Worm (Caenorhabditis elegans) whole organism, early embryonic: ENCODE measurements around the gene srsx-12.
A peak's percentile ranks its signal among the peaks of the same experiment; 100 is the strongest.

Experiments used
- B0310.2 ChIP-seq: sonication (generic microtip); optimal IDR thresholded peaks from 2 replicates; lab custom pipeline; 2016; ENCODE audit warnings: mild to moderate bottlenecking, missing genetic modification characterization, missing compliant biosample characterization
- F13C5.2 ChIP-seq: sonication (generic microtip); optimal IDR thresholded peaks from 2 replicates; lab custom pipeline; 2017; ENCODE audit warnings: mild to moderate bottlenecking, missing genetic modification characterization, inconsistent platforms, missing compliant biosample characterization
- aly-1 ChIP-seq: sonication (generic microtip); optimal IDR thresholded peaks from 2 replicates; lab custom pipeline; 2016; ENCODE audit warnings: missing genetic modification characterization, missing compliant biosample characterization
- ama-1 ChIP-seq: fragments of 150-350 bp; optimal IDR thresholded peaks from 2 replicates; lab custom pipeline; 2014
- ceh-13 ChIP-seq: fragments of 200-800 bp; sonication (Bioruptor generic); optimal IDR thresholded peaks from 2 replicates; lab custom pipeline; 2018; ENCODE audit warnings: mild to moderate bottlenecking, missing genetic modification characterization, missing compliant biosample characterization
- ceh-36 ChIP-seq: sonication (generic microtip); optimal IDR thresholded peaks from 2 replicates; lab custom pipeline; 2016; ENCODE audit warnings: missing genetic modification characterization, inconsistent platforms, missing compliant biosample characterization
- ets-7 ChIP-seq: sonication (generic microtip); optimal IDR thresholded peaks from 2 replicates; lab custom pipeline; 2016; ENCODE audit warnings: missing genotype, missing genetic modification characterization, missing compliant biosample characterization
- flt-1 ChIP-seq: fragments of 200-800 bp; sonication (Bioruptor generic); IDR thresholded peaks from 2 replicates; pipeline ENCODE4 v1.3.6; 2022; ENCODE audit warnings: missing genetic modification characterization, missing compliant biosample characterization
- hmbx-1 ChIP-seq: sonication (generic microtip); optimal IDR thresholded peaks from 2 replicates; lab custom pipeline; 2016; ENCODE audit warnings: mild to moderate bottlenecking, missing genetic modification characterization, missing compliant biosample characterization
- hmg-4 ChIP-seq: fragments of 200-800 bp; sonication (Bioruptor generic); optimal IDR thresholded peaks from 2 replicates; lab custom pipeline; 2018; ENCODE audit warnings: mild to moderate bottlenecking, missing genetic modification characterization, missing compliant biosample characterization
- hnd-1 ChIP-seq: sonication (generic microtip); optimal IDR thresholded peaks from 2 replicates; lab custom pipeline; 2016; ENCODE audit warnings: missing genetic modification characterization, missing compliant biosample characterization
- pes-1 ChIP-seq: fragments of 200-800 bp; sonication (Bioruptor generic); IDR thresholded peaks from 2 replicates; pipeline ENCODE4 v1.3.6; 2022; ENCODE audit warnings: missing genetic modification reagents, missing genetic modification characterization, missing compliant biosample characterization
- scrt-1 ChIP-seq: fragments of 200-800 bp; sonication (Bioruptor generic); IDR thresholded peaks from 2 replicates; pipeline ENCODE4 v1.3.6; 2022; ENCODE audit warnings: missing genetic modification characterization, missing compliant biosample characterization
- sea-1 ChIP-seq: fragments of 200-800 bp; sonication (Bioruptor generic); conservative IDR thresholded peaks from 2 replicates; pipeline ENCODE4 v1.3.6; 2022; ENCODE audit warnings: missing genetic modification characterization, missing compliant biosample characterization
- tbx-11 ChIP-seq: fragments of 200-800 bp; sonication (Bioruptor generic); IDR thresholded peaks from 2 replicates; pipeline ENCODE4 v1.3.6; 2022; ENCODE audit warnings: missing genetic modification characterization, missing compliant biosample characterization
- tbx-37 ChIP-seq: fragments of 200-800 bp; sonication (Bioruptor generic); conservative IDR thresholded peaks from 2 replicates; pipeline ENCODE4 v1.3.6; 2022; ENCODE audit warnings: missing genetic modification reagents, missing genetic modification characterization, missing compliant biosample characterization
- tra-4 ChIP-seq: sonication (generic microtip); optimal IDR thresholded peaks from 2 replicates; lab custom pipeline; 2017; ENCODE audit warnings: missing genetic modification characterization, missing compliant biosample characterization

The srsx-12 gene

DNA sequence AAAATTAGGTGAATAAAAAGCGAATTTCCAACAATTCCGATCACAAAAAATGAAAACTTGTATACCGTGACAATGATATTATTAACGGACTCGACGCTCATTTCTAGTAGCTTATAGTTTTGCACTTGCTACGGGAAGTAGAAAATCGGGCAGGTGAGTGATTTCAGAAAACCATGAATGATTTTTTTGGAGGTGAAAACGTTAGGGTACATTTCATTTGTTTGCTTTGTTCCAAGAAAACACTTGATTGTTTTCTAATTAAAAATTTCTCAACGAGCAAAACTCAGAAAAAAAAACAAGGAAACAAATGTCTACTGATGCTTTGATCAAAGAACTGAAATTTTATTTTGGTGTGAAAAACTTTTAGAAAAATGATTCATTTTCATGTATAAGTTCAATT lies at the start of gene srsx-12:
srsx-12 (minus strand) TSS at position 101 of the 400 bp plus-strand sequence.
- no peak for TF ChIP-seq aly-1
- TF ChIP-seq tra-4 = no peak
- TF ChIP-seq hnd-1 (tag; lab: Kevin White, UChicago) = no peak
- TF ChIP-seq ama-1 = no peak
- no peak for TF ChIP-seq tbx-11 (GFP tag; lab: Robert Waterston, UW)
- no peak for TF ChIP-seq F13C5.2 (tag; lab: Kevin White, UChicago)
- TF ChIP-seq B0310.2 (tag; lab: Kevin White, UChicago) = no peak
- no peak for TF ChIP-seq hmg-4
- TF ChIP-seq ceh-13 (GFP tag; lab: Kevin White, UChicago) = no peak
- no peak for TF ChIP-seq hmbx-1 (tag; lab: Kevin White, UChicago)
- no peak for TF ChIP-seq ceh-36
- no peak for TF ChIP-seq ets-7 (tag; lab: Kevin White, UChicago)

DNA sequence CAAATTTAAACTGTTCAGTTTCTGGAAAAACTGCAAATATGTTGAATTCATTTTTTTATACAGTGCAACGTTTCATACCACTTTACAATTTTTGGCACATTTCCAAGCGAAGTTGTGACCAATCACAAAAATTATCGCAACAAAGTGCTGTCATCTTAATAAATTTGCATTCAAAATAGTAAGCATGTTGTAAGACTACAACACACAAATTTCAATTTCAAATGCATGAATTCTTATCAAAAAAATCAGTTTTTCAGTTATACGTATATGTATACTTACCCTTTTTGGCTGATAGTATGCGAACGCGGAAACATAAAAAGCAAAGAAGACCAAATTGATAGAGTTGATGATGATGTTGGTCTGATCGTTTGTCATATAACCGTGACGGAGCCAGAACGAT lies 49.4 kb upstream of the srsx-12 start:
- TF ChIP-seq flt-1 (GFP tag; lab: Robert Waterston, UW) = no peak
- no peak for TF ChIP-seq ceh-36
- no peak for TF ChIP-seq ceh-13 (GFP tag; lab: Kevin White, UChicago)
- TF ChIP-seq scrt-1 (GFP tag; lab: Robert Waterston, UW) = no peak

DNA sequence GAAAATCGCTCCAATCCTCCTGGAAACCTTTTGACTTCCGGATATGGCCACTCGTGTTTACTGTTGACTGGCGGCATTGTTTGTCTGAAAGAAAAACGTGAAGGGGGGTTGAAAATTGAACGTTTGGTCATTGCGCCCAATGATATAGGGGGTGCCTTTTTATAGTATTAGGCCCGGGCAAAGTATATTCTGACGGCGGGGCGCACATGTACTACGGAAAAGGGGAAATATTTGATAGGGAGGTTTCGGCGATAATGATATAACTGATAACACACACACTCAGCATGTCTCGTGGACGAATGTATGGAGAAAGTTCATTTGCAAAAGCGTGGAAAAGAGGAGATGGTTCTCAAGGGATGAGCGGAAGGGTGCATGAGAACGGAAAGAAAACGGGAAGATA lies 46.9 kb upstream of the srsx-12 start, which contains the start of gene cpt-4:
cpt-4 (minus strand) TSS at position 84 of the 400 bp plus-strand sequence.
- TF ChIP-seq sea-1 (GFP tag; lab: Robert Waterston, UW) = no peak
- no peak for TF ChIP-seq hmg-4
- TF ChIP-seq F13C5.2 (tag; lab: Kevin White, UChicago) = no peak
- TF ChIP-seq ceh-36 = no peak
- TF ChIP-seq aly-1 = no peak
- TF ChIP-seq ceh-13 (GFP tag; lab: Kevin White, UChicago) = no peak
- no peak for TF ChIP-seq ama-1
- no peak for TF ChIP-seq tbx-37 (GFP tag; lab: Robert Waterston, UW)
- no peak for TF ChIP-seq flt-1 (GFP tag; lab: Robert Waterston, UW)
- no peak for TF ChIP-seq hmbx-1 (tag; lab: Kevin White, UChicago)

DNA sequence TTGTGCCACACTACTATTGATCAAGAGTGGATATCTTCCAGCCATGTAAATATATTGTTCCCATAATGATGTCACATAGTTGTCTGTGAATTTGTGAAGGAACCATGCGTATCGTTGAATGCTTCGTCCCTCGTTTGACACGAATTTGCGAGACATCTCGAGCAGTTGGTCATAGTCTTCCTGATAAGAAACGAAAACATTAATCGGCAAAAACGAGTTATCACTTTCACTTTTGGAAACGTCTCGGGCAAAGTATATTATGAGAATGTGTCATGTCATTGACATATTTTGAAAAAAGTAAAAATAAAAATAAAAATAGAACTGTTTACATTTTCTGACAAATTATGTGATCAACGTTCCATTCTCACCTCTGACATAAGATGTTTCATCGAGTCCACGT lies 45.7 kb upstream of the srsx-12 start:
- TF ChIP-seq aly-1 (no peak), ceh-36 (no peak), tbx-11 (GFP tag; lab: Robert Waterston, UW) (no peak), flt-1 (GFP tag; lab: Robert Waterston, UW) (no peak), tbx-37 (GFP tag; lab: Robert Waterston, UW) (no peak), pes-1 (GFP tag; lab: Robert Waterston, UW) (no peak), hnd-1 (tag; lab: Kevin White, UChicago) (no peak), ceh-13 (GFP tag; lab: Kevin White, UChicago) (no peak), scrt-1 (GFP tag; lab: Robert Waterston, UW) (no peak), ama-1 (no peak), sea-1 (GFP tag; lab: Robert Waterston, UW) (no peak), B0310.2 (tag; lab: Kevin White, UChicago) (no peak), hmbx-1 (tag; lab: Kevin White, UChicago) (no peak), ets-7 (tag; lab: Kevin White, UChicago) (no peak), hmg-4 (no peak), tra-4 (no peak), F13C5.2 (tag; lab: Kevin White, UChicago) (no peak)

DNA sequence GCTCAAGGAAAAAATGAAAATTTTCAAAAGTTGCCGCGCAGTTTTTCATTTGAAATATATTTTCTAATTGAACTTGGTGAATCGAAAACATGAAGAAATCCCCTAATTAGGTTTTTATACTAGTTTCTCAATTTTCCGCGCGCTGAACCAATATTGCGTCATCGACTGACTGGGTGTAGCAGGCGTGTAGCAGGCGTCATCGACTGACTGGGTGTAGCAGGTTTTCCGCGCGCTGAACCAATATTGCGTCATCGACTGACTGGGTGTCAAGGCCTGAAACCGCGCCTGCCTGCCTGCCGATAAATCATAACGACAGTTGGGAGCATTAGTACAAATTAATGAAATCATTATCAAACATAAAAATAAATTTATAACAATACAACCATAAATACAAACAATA lies 42.6 kb upstream of the srsx-12 start:
- TF ChIP-seq hnd-1 (tag; lab: Kevin White, UChicago) = no peak
- TF ChIP-seq flt-1 (GFP tag; lab: Robert Waterston, UW) = no peak
- peak; percentile 37 for TF ChIP-seq hmg-4
- no peak for TF ChIP-seq sea-1 (GFP tag; lab: Robert Waterston, UW)

DNA sequence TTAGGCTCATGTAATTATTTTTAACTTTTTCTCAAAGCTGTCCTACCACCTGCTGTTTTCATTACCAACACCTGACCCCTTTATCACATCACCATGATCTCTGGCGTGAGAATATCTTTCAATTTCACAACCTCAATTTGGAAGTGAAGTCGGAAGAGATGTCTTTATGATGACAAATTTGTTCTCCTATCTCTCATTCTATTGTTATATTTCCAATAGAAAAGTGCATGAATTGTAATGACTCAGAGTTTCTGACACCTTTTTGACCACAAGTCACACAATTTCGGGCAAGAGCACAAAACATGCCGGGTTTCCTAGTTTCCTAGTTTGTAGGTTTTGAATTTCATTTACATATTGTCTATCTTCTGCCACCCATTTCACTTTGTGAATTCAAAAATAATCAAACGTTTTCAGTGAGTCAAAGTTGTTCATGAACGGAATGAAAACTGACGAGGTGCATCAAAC lies 38.1 kb upstream of the srsx-12 start, which contains the start of gene srr-4:
srr-4 (plus strand) TSS at position 415 of the 465 bp plus-strand sequence.
- TF ChIP-seq B0310.2 (tag; lab: Kevin White, UChicago) = no peak
- TF ChIP-seq pes-1 (GFP tag; lab: Robert Waterston, UW) = no peak
- no peak for TF ChIP-seq tbx-11 (GFP tag; lab: Robert Waterston, UW)
- no peak for TF ChIP-seq F13C5.2 (tag; lab: Kevin White, UChicago)
- TF ChIP-seq hmg-4 = no peak
- no peak for TF ChIP-seq ets-7 (tag; lab: Kevin White, UChicago)
- TF ChIP-seq hnd-1 (tag; lab: Kevin White, UChicago) = no peak
- no peak for TF ChIP-seq ama-1
- no peak for TF ChIP-seq flt-1 (GFP tag; lab: Robert Waterston, UW)
- TF ChIP-seq ceh-13 (GFP tag; lab: Kevin White, UChicago) = no peak
- TF ChIP-seq sea-1 (GFP tag; lab: Robert Waterston, UW) = no peak
- TF ChIP-seq tra-4 = no peak

DNA sequence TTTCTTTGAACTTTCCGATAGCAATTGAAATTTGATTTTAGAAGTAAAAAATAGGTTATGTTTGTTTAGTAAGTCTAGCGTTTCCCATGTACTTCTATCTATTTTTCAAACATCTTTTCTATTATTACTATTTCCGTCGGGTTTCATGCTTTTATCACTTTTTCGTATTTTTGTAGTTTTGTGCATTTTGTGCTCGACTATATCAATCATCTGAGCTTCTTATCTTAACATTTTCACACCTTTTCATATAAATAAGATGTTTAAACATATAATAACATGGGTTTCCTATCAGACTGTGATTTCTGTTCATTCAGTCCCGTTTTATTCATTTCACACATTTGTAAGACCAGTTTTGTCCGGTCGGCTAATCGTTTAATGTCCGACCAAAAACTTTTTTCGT lies 37.3 kb upstream of the srsx-12 start:
- no peak for TF ChIP-seq tbx-11 (GFP tag; lab: Robert Waterston, UW)
- TF ChIP-seq scrt-1 (GFP tag; lab: Robert Waterston, UW) = no peak
- no peak for TF ChIP-seq aly-1
- no peak for TF ChIP-seq hmg-4
- TF ChIP-seq hnd-1 (tag; lab: Kevin White, UChicago) = no peak
- no peak for TF ChIP-seq B0310.2 (tag; lab: Kevin White, UChicago)
- TF ChIP-seq ets-7 (tag; lab: Kevin White, UChicago) = no peak
- no peak for TF ChIP-seq tra-4
- TF ChIP-seq ceh-36 = no peak
- TF ChIP-seq F13C5.2 (tag; lab: Kevin White, UChicago) = no peak
- TF ChIP-seq tbx-37 (GFP tag; lab: Robert Waterston, UW) = no peak
- no peak for TF ChIP-seq sea-1 (GFP tag; lab: Robert Waterston, UW)
- TF ChIP-seq ama-1 = no peak
- no peak for TF ChIP-seq flt-1 (GFP tag; lab: Robert Waterston, UW)
- TF ChIP-seq hmbx-1 (tag; lab: Kevin White, UChicago) = no peak

DNA sequence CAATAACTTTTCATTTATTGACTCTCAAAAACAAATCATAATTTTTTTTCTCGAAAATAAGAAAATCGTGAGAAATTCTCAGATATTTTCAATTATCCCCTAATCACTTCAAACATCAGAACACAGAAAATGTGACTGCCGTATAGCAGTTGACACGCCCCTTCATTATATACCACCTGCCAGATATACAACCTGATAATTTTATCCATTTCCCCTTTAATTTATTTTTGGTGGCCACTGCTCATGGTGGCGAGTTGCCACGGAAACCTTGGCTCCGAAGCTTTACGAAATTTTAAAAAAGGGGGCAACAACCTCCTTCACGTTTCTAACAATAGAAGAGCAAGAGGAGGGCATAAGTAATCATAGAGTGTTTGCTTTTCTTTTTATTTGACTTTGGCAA lies 36.0 kb upstream of the srsx-12 start:
- TF ChIP-seq pes-1 (GFP tag; lab: Robert Waterston, UW) = no peak
- no peak for TF ChIP-seq ama-1
- TF ChIP-seq ceh-13 (GFP tag; lab: Kevin White, UChicago) = no peak
- no peak for TF ChIP-seq ceh-36
- no peak for TF ChIP-seq F13C5.2 (tag; lab: Kevin White, UChicago)
- TF ChIP-seq tbx-37 (GFP tag; lab: Robert Waterston, UW) = no peak
- no peak for TF ChIP-seq hnd-1 (tag; lab: Kevin White, UChicago)
- no peak for TF ChIP-seq tbx-11 (GFP tag; lab: Robert Waterston, UW)
- TF ChIP-seq ets-7 (tag; lab: Kevin White, UChicago) = no peak
- TF ChIP-seq hmbx-1 (tag; lab: Kevin White, UChicago) = no peak
- no peak for TF ChIP-seq aly-1
- no peak for TF ChIP-seq hmg-4
- TF ChIP-seq scrt-1 (GFP tag; lab: Robert Waterston, UW) = no peak
- TF ChIP-seq B0310.2 (tag; lab: Kevin White, UChicago) = no peak
